Fruit fly (Drosophila melanogaster): ENCODE data around the gene CG3061.

The CG3061 gene

DNA sequence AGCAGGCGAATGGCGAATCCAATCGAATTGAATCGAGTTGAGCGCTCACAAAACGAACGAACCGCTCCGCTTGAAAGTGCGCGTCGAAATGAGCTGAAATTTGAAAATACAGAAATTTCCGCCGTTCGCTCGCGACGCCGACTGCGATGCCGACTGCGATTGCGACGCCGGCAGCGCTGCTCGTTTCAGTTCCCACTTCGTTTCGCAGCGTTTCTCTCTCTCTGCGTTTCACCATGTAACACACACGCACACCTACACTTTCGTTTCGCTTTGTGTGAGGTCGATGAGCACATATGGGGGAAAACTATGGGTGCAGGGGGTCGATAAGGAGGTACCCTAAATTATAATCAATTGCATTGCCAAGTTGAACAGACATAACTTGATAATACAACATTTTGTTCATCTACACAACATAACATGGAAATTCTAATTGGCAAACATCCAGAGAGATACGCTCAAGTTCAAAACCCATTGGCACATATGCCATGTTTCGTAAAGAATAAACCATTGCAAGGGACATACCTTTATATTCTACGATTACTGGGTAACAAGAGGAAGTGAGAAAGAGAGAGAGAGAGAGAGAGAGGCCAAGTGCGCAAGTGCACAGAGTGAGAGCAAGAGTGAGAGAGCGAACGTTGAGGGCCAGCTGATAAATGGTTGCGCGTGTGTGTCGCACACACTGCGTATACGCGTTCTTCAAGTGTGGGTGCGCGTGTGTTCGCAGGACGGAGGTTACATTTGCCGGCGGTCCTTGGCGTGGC, 48.7 kb upstream of the CG3061 start (continued):
- TF ChIP-seq ato (GFP tag; IDR thresholded peaks at IDR 0.05; ENCODE audit: partially characterized antibody) (peak; percentile 27; the same call in 1 of the 2 replicates), CG10147 (GFP tag; optimal IDR thresholded peaks at IDR 0.05) (peak; percentile 91), CG1602 (GFP tag; optimal IDR thresholded peaks at IDR 0.05) (peak; percentile 93), Gug (GFP tag; IDR thresholded peaks at IDR 0.05) (peak; percentile 86), CG10959 (GFP tag; IDR thresholded peaks at IDR 0.05) (peak; percentile 75), Awh (GFP tag; IDR thresholded peaks at IDR 0.05) (peak; percentile 75), Doc2 (GFP tag; IDR thresholded peaks at IDR 0.05) (peak; percentile 41; the same call in 1 of the 2 replicates), CG4282 (GFP tag; optimal IDR thresholded peaks at IDR 0.05) (peak; percentile 73), stc (GFP tag; IDR thresholded peaks at IDR 0.05) (peak; percentile 80), emc (GFP tag; optimal IDR thresholded peaks at IDR 0.05) (peak; percentile 78), CG1233 (GFP tag; optimal IDR thresholded peaks at IDR 0.05) (peak; percentile 91), vfl (GFP tag; optimal IDR thresholded peaks at IDR 0.05) (peak; percentile 89), CG31388 (GFP tag; optimal IDR thresholded peaks at IDR 0.05) (peak; percentile 54), Ets65A (GFP tag) (peak; percentile 97), bab2 (GFP tag; optimal IDR thresholded peaks at IDR 0.05) (peak; percentile 94), CG6689 (GFP tag; IDR thresholded peaks at IDR 0.05) (peak; percentile 86), tll (GFP tag; optimal IDR thresholded peaks at IDR 0.05) (peak; percentile 2 to 18), kni (GFP tag; optimal IDR thresholded peaks at IDR 0.05) (peak; percentile 95), CG10366 (GFP tag; IDR thresholded peaks at IDR 0.05) (peak; percentile 88), slou (GFP tag; optimal IDR thresholded peaks at IDR 0.05) (peak; percentile 81), CG14050 (GFP tag; IDR thresholded peaks at IDR 0.05) (peak; percentile 82), CG7372 (GFP tag; IDR thresholded peaks at IDR 0.05) (peak; percentile 69), CG17912 (GFP tag; optimal IDR thresholded peaks at IDR 0.05) (peak; percentile 62), ac (GFP tag; optimal IDR thresholded peaks at IDR 0.05) (peak; percentile 79), sqz (GFP tag; optimal IDR thresholded peaks at IDR 0.05) (peak; percentile 80), scrt (GFP tag; optimal IDR thresholded peaks at IDR 0.05) (peak; percentile 88), Elba2 (GFP tag; optimal IDR thresholded peaks at IDR 0.05) (peak; percentile 71), p53 (GFP tag; optimal IDR thresholded peaks at IDR 0.05) (peak; percentile 90), cg (GFP tag; optimal IDR thresholded peaks at IDR 0.05) (peak; percentile 96), dmrt99B (tag; optimal IDR thresholded peaks at IDR 0.05) (peak; percentile 93), z (GFP tag; IDR thresholded peaks at IDR 0.05) (peak; percentile 58; the same call in 2 of the 3 replicates), CG34422 (GFP tag; IDR thresholded peaks at IDR 0.05) (peak; percentile 82; the same call in 2 of the 3 replicates), CG4617 (GFP tag; optimal IDR thresholded peaks at IDR 0.05; ENCODE audit: borderline replicate concordance) (peak; percentile 76), CrebB (tag; optimal IDR thresholded peaks at IDR 0.05) (peak; percentile 87), Dref (GFP tag; IDR thresholded peaks at IDR 0.05) (no peak), Kr (GFP tag; optimal IDR thresholded peaks at IDR 0.05) (peak; percentile 5), dpn (GFP tag; optimal IDR thresholded peaks at IDR 0.05) (peak; percentile 95 to 96), Hr51 (GFP tag; optimal IDR thresholded peaks at IDR 0.05) (peak; percentile 86 to 93), CG6175 (GFP tag; IDR thresholded peaks at IDR 0.05) (no peak), CG16815 (GFP tag; optimal IDR thresholded peaks at IDR 0.05) (peak; percentile 91), Mes4 (GFP tag; optimal IDR thresholded peaks at IDR 0.05) (peak; percentile 89), lov (optimal IDR thresholded peaks at IDR 0.05) (no peak), lov (GFP tag; IDR thresholded peaks at IDR 0.05) (peak; percentile 68), CG2120 (GFP tag; optimal IDR thresholded peaks at IDR 0.05) (peak; percentile 97), Hmr (GFP tag; optimal IDR thresholded peaks at IDR 0.05) (peak; percentile 95), schlank (tag; optimal IDR thresholded peaks at IDR 0.05) (peak; percentile 90), da (GFP tag; optimal IDR thresholded peaks at IDR 0.05) (peak; percentile 87), CG6683 (GFP tag; optimal IDR thresholded peaks at IDR 0.05) (peak; percentile 86), cad (GFP tag; optimal IDR thresholded peaks at IDR 0.05) (no peak), CHES-1-like (GFP tag; optimal IDR thresholded peaks at IDR 0.05) (peak; percentile 97)
